Fruit fly (Drosophila melanogaster): ENCODE results near the gene Cpr76Ba.
A peak's percentile ranks its signal among the peaks of the same experiment; 100 is the strongest.

Cpr76Ba gene

dm6 chr3L:19556738-19557137, 38.6 kb upstream of the Cpr76Ba start (continued):
- TF ChIP-seq crp (GFP tag; optimal IDR thresholded peaks at IDR 0.05) (no peak), crol (GFP tag; IDR thresholded peaks at IDR 0.05) (peak; percentile 40; the same call in 1 of the 2 replicates), en (GFP tag; optimal IDR thresholded peaks at IDR 0.05) (no peak), sob (GFP tag; IDR thresholded peaks at IDR 0.05) (no peak), tx (GFP tag; optimal IDR thresholded peaks at IDR 0.05) (no peak), CG2199 (GFP tag; IDR thresholded peaks at IDR 0.05) (peak; percentile 30; the same call in 1 of the 3 replicates), wek (GFP tag; optimal IDR thresholded peaks at IDR 0.05) (no peak), wor (GFP tag; IDR thresholded peaks at IDR 0.05) (no peak), Lpt (GFP tag; optimal IDR thresholded peaks at IDR 0.05) (peak; percentile 42), Opbp (GFP tag; IDR thresholded peaks at IDR 0.05; ENCODE audit: partially characterized antibody) (0 out of 3 replicates have a peak, but pooled peaks have one; percentile 25), H2.0 (GFP tag; IDR thresholded peaks at IDR 0.05) (no peak), CG10462 (GFP tag; optimal IDR thresholded peaks at IDR 0.05) (no peak), CG10543 (GFP tag; optimal IDR thresholded peaks at IDR 0.05) (peak; percentile 44), kni (GFP tag; optimal IDR thresholded peaks at IDR 0.05) (peak; percentile 95), vvl (GFP tag; IDR thresholded peaks at IDR 0.05) (peak; percentile 11; the same call in 1 of the 2 replicates), cg (GFP tag; optimal IDR thresholded peaks at IDR 0.05) (peak; percentile 59), ara (GFP tag; IDR thresholded peaks at IDR 0.05) (peak; percentile 28; the same call in 1 of the 2 replicates), vfl (GFP tag; optimal IDR thresholded peaks at IDR 0.05) (peak; percentile 46), CG13894 (tag; optimal IDR thresholded peaks at IDR 0.05) (no peak), CG6175 (GFP tag; IDR thresholded peaks at IDR 0.05) (0 out of 3 replicates have a peak, but pooled peaks have one; percentile 21), CG8281 (tag; optimal IDR thresholded peaks at IDR 0.05) (no peak), sim (GFP tag; IDR thresholded peaks at IDR 0.05) (no peak), CG9932 (GFP tag; IDR thresholded peaks at IDR 0.05) (no peak), CG12299 (tag; optimal IDR thresholded peaks at IDR 0.05) (no peak)

dm6 chr3L:19555906-19556457, 37.9 kb upstream of the Cpr76Ba start:
- TF ChIP-seq CG3838 (GFP tag; optimal IDR thresholded peaks at IDR 0.05) (no peak), inv (GFP tag; IDR thresholded peaks at IDR 0.05; ENCODE audit: partially characterized antibody) (no peak), corto (GFP tag; optimal IDR thresholded peaks at IDR 0.05) (no peak), zf30C (GFP tag; optimal IDR thresholded peaks at IDR 0.05) (peak; percentile 20), seq (GFP tag; IDR thresholded peaks at IDR 0.05) (no peak), MBD-R2 (GFP tag; IDR thresholded peaks at IDR 0.05) (no peak), ase (GFP tag; IDR thresholded peaks at IDR 0.05) (no peak), lola (GFP tag; optimal IDR thresholded peaks at IDR 0.05) (peak in 1 of 3 experiments; percentile 14), Nf-YB (GFP tag; optimal IDR thresholded peaks at IDR 0.05) (peak; percentile 2), dpn (GFP tag; optimal IDR thresholded peaks at IDR 0.05) (no peak), sens (GFP tag) (peak; percentile 50), Blimp-1 (GFP tag; optimal IDR thresholded peaks at IDR 0.05) (peak; percentile 44)

- 0 out of 3 replicates have a peak, but pooled peaks have one; percentile 44 for TF ChIP-seq so (GFP tag; IDR thresholded peaks at IDR 0.05)
- TF ChIP-seq ftz-f1 (GFP tag; optimal IDR thresholded peaks at IDR 0.05): peak; percentile 73
- peak; percentile 47 for TF ChIP-seq CG17829 (tag; optimal IDR thresholded peaks at IDR 0.05)
- peak; percentile 35 for TF ChIP-seq D (optimal IDR thresholded peaks at IDR 0.05)
- TF ChIP-seq D (GFP tag; optimal IDR thresholded peaks at IDR 0.05): no peak
- peak; percentile 28 for TF ChIP-seq CG9609 (GFP tag; optimal IDR thresholded peaks at IDR 0.05)
- TF ChIP-seq CHES-1-like (GFP tag; optimal IDR thresholded peaks at IDR 0.05): peak; percentile 64
- peak; percentile 23 for TF ChIP-seq CG30403 (GFP tag; optimal IDR thresholded peaks at IDR 0.05)
- peak; percentile 52 for TF ChIP-seq gfzf (GFP tag; optimal IDR thresholded peaks at IDR 0.05)
- no peak for TF ChIP-seq dmrt99B (tag; optimal IDR thresholded peaks at IDR 0.05)
- peak; percentile 51; the same call in 1 of the 2 replicates for TF ChIP-seq CG42726 (GFP tag; IDR thresholded peaks at IDR 0.05; ENCODE audit: partially characterized antibody)
- TF ChIP-seq CG11398 (GFP tag; optimal IDR thresholded peaks at IDR 0.05): peak; percentile 29
- TF ChIP-seq phol (tag; optimal IDR thresholded peaks at IDR 0.05): peak; percentile 53
These were observed 34.1 kb upstream of the Cpr76Ba start, which contains the start of the genes Ltn1 and CG9300 for dm6 chr3L:19552136-19552773. Gene Ltn1 (minus strand): TSS chr3L:19552290. Gene CG9300 (plus strand): TSS chr3L:19552420.

Measured in whole organism, embryonic.